Fruit fly (Drosophila melanogaster): Measurements from ENCODE around the gene spn-D.

Gene spn-D

DNA sequence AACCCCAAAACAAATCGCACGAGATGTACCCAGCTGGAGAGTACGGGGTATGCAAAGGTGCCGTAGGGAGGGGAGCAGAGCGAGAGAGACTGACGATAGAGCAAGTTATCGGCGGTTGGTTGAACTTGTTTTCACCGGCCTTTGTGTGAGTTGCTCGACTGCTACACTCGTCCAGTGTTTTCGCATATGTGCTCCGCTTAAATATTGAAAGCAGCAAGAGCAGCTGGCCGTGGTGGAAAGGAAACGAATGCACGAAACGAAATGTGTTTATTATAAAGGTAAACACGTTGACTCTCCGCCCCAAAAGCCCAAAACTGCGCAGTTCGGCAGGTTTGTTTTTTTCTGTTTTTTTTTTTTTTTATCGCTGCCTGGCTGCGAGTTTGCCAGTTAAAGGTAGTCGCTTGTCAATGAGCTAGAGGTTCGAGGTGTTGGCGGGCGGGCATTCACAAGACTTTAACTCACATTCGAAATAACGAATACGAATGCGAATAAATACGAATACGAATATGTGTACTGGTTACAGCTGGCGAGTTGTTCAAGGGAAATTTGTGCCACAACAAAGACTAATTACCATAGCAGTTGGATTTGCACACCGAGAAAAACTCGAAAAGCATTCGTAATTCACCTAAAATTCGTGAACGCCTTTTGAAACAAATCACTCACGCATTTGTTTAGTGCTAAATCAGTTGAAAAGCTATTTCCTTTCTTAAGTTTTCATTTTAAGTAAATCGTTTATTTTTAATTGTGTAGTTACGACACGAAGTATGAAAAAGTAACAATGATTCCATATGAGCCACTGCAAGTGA, 35.7 kb upstream of the spn-D start (continued):
- TF ChIP-seq Eip75B (GFP tag; optimal IDR thresholded peaks at IDR 0.05): peak; percentile 69
- TF ChIP-seq CG11902 (GFP tag; optimal IDR thresholded peaks at IDR 0.05): peak; percentile 69
- peak; percentile 69 for TF ChIP-seq CG34406 (GFP tag; optimal IDR thresholded peaks at IDR 0.05)
- peak; percentile 73 for TF ChIP-seq CG8319 (GFP tag; optimal IDR thresholded peaks at IDR 0.05)
- peak; percentile 66 for TF ChIP-seq Ets21C (GFP tag; optimal IDR thresholded peaks at IDR 0.05)
- peak; percentile 81 for TF ChIP-seq CG15336 (GFP tag; IDR thresholded peaks at IDR 0.05)
- TF ChIP-seq CG6276 (GFP tag; optimal IDR thresholded peaks at IDR 0.05): peak; percentile 69
- TF ChIP-seq Ets96B (tag; optimal IDR thresholded peaks at IDR 0.05): peak; percentile 66
- TF ChIP-seq Sox14 (GFP tag; optimal IDR thresholded peaks at IDR 0.05): peak; percentile 67
- TF ChIP-seq Blimp-1 (GFP tag; optimal IDR thresholded peaks at IDR 0.05): peak; percentile 22
- TF ChIP-seq dsx (GFP tag; optimal IDR thresholded peaks at IDR 0.05; ENCODE audit: poor library complexity, severe bottlenecking): peak; percentile 67
- peak; percentile 70 for TF ChIP-seq CG6792 (GFP tag; optimal IDR thresholded peaks at IDR 0.05)
- TF ChIP-seq fd59A (GFP tag; optimal IDR thresholded peaks at IDR 0.05): peak; percentile 33
- TF ChIP-seq svp (GFP tag): peak; percentile 91
- TF ChIP-seq Hr4 (GFP tag; optimal IDR thresholded peaks at IDR 0.05): peak; percentile 84
- peak; percentile 81 for TF ChIP-seq CG3919 (GFP tag; optimal IDR thresholded peaks at IDR 0.05)

DNA sequence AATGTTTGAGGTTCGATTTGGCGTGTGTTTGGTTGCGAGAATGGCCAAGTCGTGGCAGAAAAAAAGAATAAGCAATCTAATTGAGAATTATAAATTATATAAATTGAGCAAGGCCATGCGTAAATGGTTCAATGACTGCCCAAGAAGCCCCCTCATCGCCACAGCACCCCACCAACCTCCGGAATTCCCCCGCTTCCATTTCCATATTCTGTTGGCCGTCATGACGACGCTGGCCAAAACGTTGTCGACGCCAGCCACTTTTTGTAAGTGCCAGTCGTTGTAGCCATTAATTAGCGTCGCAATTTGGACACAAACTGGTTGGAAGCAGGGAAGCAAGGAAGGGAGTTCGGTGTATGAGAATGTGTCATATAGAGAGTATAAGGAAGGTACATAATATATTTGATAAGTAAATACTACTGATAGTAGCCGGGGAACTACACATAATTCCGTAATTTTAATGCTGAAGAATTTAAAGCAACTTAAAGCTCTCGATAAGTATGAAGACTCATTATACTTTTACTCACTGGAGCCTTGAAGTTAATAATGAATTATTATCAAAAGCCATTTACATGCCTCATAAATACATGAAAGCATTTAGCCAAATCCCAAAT, 34.9 kb upstream of the spn-D start:
- TF ChIP-seq CG6808 (GFP tag; optimal IDR thresholded peaks at IDR 0.05): no peak
- TF ChIP-seq CG3032 (tag; optimal IDR thresholded peaks at IDR 0.05): no peak
- TF ChIP-seq ss (GFP tag; optimal IDR thresholded peaks at IDR 0.05): no peak
- peak; percentile 0 for TF ChIP-seq vri (GFP tag; optimal IDR thresholded peaks at IDR 0.05)
- TF ChIP-seq Eip78C (GFP tag): peak; percentile 53

- TF ChIP-seq Lpt (GFP tag; optimal IDR thresholded peaks at IDR 0.05) (no peak), vri (GFP tag; optimal IDR thresholded peaks at IDR 0.05) (peak; percentile 90), CG6854 (GFP tag; optimal IDR thresholded peaks at IDR 0.05) (peak; percentile 7), CG3032 (tag; optimal IDR thresholded peaks at IDR 0.05) (no peak), Eip93F (GFP tag; optimal IDR thresholded peaks at IDR 0.05) (no peak), Hr39 (GFP tag; optimal IDR thresholded peaks at IDR 0.05) (no peak), esn (GFP tag; optimal IDR thresholded peaks at IDR 0.05) (peak; percentile 38), pdm3 (GFP tag; optimal IDR thresholded peaks at IDR 0.05) (no peak), dac (GFP tag; optimal IDR thresholded peaks at IDR 0.05) (no peak), Eip78C (GFP tag) (peak; percentile 36), CG6792 (GFP tag; optimal IDR thresholded peaks at IDR 0.05) (no peak), Sox102F (GFP tag; optimal IDR thresholded peaks at IDR 0.05) (peak; percentile 38), CG8632 (GFP tag; optimal IDR thresholded peaks at IDR 0.05) (no peak), CG15336 (GFP tag; IDR thresholded peaks at IDR 0.05) (no peak), CG34406 (GFP tag; optimal IDR thresholded peaks at IDR 0.05) (no peak), fkh (GFP tag; optimal IDR thresholded peaks at IDR 0.05) (peak; percentile 88), topi (GFP tag; optimal IDR thresholded peaks at IDR 0.05) (no peak), Blimp-1 (GFP tag; optimal IDR thresholded peaks at IDR 0.05) (peak; percentile 52), Met (GFP tag; optimal IDR thresholded peaks at IDR 0.05) (no peak), Gug (GFP tag; IDR thresholded peaks at IDR 0.05) (no peak), CG6163 (GFP tag; IDR thresholded peaks at IDR 0.05) (no peak), ss (GFP tag; optimal IDR thresholded peaks at IDR 0.05) (no peak), CG10669 (GFP tag; optimal IDR thresholded peaks at IDR 0.05) (no peak), lz (GFP tag; optimal IDR thresholded peaks at IDR 0.05) (no peak), Hr4 (GFP tag; optimal IDR thresholded peaks at IDR 0.05) (no peak), net (GFP tag; optimal IDR thresholded peaks at IDR 0.05) (no peak), CG6808 (GFP tag; optimal IDR thresholded peaks at IDR 0.05) (no peak), Hr38 (GFP tag; optimal IDR thresholded peaks at IDR 0.05) (no peak), CG31627 (GFP tag; optimal IDR thresholded peaks at IDR 0.05) (no peak), CG7368 (GFP tag; optimal IDR thresholded peaks at IDR 0.05) (no peak)
These were observed 34.1 kb upstream of the spn-D start for dm6 chr3R:27131408-27131807.

Measured in whole organism, prepupa.